Fruit fly (Drosophila melanogaster) whole organism, pupa: ENCODE data around the gene Ilp8.

Experiments used
- CG10348 ChIP-seq: fragments of 200-800 bp; sonication (Bioruptor generic); IDR thresholded peaks from 2 replicates; pipeline ENCODE4 v1.3.6; 2022; ENCODE audit warnings: missing biosample characterization, missing genetic modification characterization
- CG12605 ChIP-seq: fragments of 200-800 bp; sonication (Bioruptor generic); IDR thresholded peaks from 2 replicates; pipeline ENCODE4 v1.3.6; 2022; ENCODE audit warnings: missing biosample characterization, missing genetic modification characterization
- CG13204 ChIP-seq: fragments of 200-800 bp; sonication (Bioruptor generic); optimal IDR thresholded peaks from 2 replicates; lab custom pipeline; 2018; ENCODE audit warnings: missing biosample characterization, mild to moderate bottlenecking, missing genetic modification characterization, moderate library complexity
- CG14655 ChIP-seq: fragments of 200-800 bp; sonication (Bioruptor generic); optimal IDR thresholded peaks from 3 replicates; lab custom pipeline; 2017; ENCODE audit warnings: mild to moderate bottlenecking, missing biosample characterization, missing genetic modification reagents, missing genetic modification characterization
- CG15710 ChIP-seq: fragments of 200-800 bp; sonication (Bioruptor generic); optimal IDR thresholded peaks from 2 replicates; lab custom pipeline; 2018; ENCODE audit warnings: missing biosample characterization, mild to moderate bottlenecking, missing genetic modification characterization, moderate library complexity
- CG17806 ChIP-seq: fragments of 200-800 bp; sonication (Bioruptor generic); optimal IDR thresholded peaks from 2 replicates; lab custom pipeline; 2018; ENCODE audit warnings: missing biosample characterization, mild to moderate bottlenecking, missing genetic modification characterization, moderate library complexity
- CG32121 ChIP-seq: fragments of 200-800 bp; sonication (Bioruptor generic); IDR thresholded peaks from 2 replicates; pipeline ENCODE4 v1.3.6; 2022; ENCODE audit warnings: missing biosample characterization, missing genetic modification characterization
- CG34367 ChIP-seq: fragments of 200-800 bp; sonication (Bioruptor generic); optimal IDR thresholded peaks from 2 replicates; lab custom pipeline; 2018; ENCODE audit warnings: missing biosample characterization, mild to moderate bottlenecking, missing genetic modification characterization
- CG4496 ChIP-seq: fragments of 200-800 bp; sonication (Bioruptor generic); IDR thresholded peaks from 3 replicates; pipeline ENCODE4 v1.3.6; 2022; ENCODE audit warnings: missing biosample characterization, missing genetic modification characterization
- CG8159 ChIP-seq: fragments of 200-800 bp; sonication (Bioruptor generic); optimal IDR thresholded peaks from 3 replicates; lab custom pipeline; 2018; ENCODE audit warnings: missing biosample characterization, mild to moderate bottlenecking, missing genetic modification characterization, moderate library complexity
- CG8301 ChIP-seq: fragments of 200-800 bp; sonication (Bioruptor generic); optimal IDR thresholded peaks from 2 replicates; lab custom pipeline; 2018; ENCODE audit warnings: missing biosample characterization, mild to moderate bottlenecking, missing genetic modification characterization
- CG9948 ChIP-seq: fragments of 200-800 bp; sonication (Bioruptor generic); optimal IDR thresholded peaks from 2 replicates; lab custom pipeline; 2018; ENCODE audit warnings: missing biosample characterization, mild to moderate bottlenecking, missing genetic modification characterization, moderate library complexity
- D1 ChIP-seq: fragments of 200-800 bp; sonication (Bioruptor generic); optimal IDR thresholded peaks from 2 replicates; lab custom pipeline; 2018; ENCODE audit warnings: missing biosample characterization, mild to moderate bottlenecking, missing genetic modification characterization, moderate library complexity
- EcR ChIP-seq: fragments of 200-800 bp; sonication (Bioruptor generic); optimal IDR thresholded peaks from 3 replicates; lab custom pipeline; 2019; ENCODE audit warnings: missing biosample characterization, missing genetic modification characterization, mild to moderate bottlenecking, moderate library complexity, missing genetic modification reagents
- Ets98B ChIP-seq: fragments of 200-800 bp; sonication (Bioruptor generic); IDR thresholded peaks from 2 replicates; pipeline ENCODE4 v1.3.6; 2022; ENCODE audit warnings: missing biosample characterization, missing genetic modification characterization
- Pif1A ChIP-seq: fragments of 200-800 bp; sonication (Bioruptor generic); optimal IDR thresholded peaks from 3 replicates; lab custom pipeline; 2016; ENCODE audit warnings: missing biosample characterization, missing genetic modification characterization
- Pif1B ChIP-seq: fragments of 200-800 bp; sonication (Bioruptor generic); optimal IDR thresholded peaks from 3 replicates; lab custom pipeline; 2016; ENCODE audit warnings: missing biosample characterization, missing genetic modification characterization
- Snoo ChIP-seq: fragments of 200-800 bp; sonication (Bioruptor generic); optimal IDR thresholded peaks from 3 replicates; lab custom pipeline; 2017; ENCODE audit warnings: missing biosample characterization, mild to moderate bottlenecking, missing genetic modification characterization, inconsistent platforms
- fd96Ca ChIP-seq: fragments of 200-800 bp; sonication (Bioruptor generic); IDR thresholded peaks from 3 replicates; pipeline ENCODE4 v1.3.6; 2022; ENCODE audit warnings: missing biosample characterization, missing genetic modification characterization
- gl ChIP-seq: fragments of 200-800 bp; sonication (Bioruptor generic); optimal IDR thresholded peaks from 2 replicates; lab custom pipeline; 2018; ENCODE audit warnings: missing biosample characterization, mild to moderate bottlenecking, missing genetic modification characterization
- rn ChIP-seq: fragments of 200-800 bp; sonication (Bioruptor generic); IDR thresholded peaks from 2 replicates; pipeline ENCODE4 v1.3.6; 2022; ENCODE audit warnings: missing biosample characterization, missing genetic modification characterization

Ilp8 gene

dm6 chr3L:17010492-17011303 is 21.2 kb downstream of the Ilp8 start:
- peak; percentile 38 for TF ChIP-seq CG13204
- peak; percentile 56 for TF ChIP-seq CG32121 (GFP tag; lab: Robert Waterston, UW)
- peak; percentile 35 for TF ChIP-seq CG14655
- TF ChIP-seq EcR (GFP tag; lab: Kevin White, UChicago), result peak; percentile 57
- no peak for TF ChIP-seq CG10348 (GFP tag; lab: Robert Waterston, UW)
- TF ChIP-seq fd96Ca (GFP tag; lab: Robert Waterston, UW), result peak; percentile 57; the same call in 2 of the 3 replicates
- TF ChIP-seq CG15710 (tag; lab: Kevin White, UChicago), result peak; percentile 24
- TF ChIP-seq CG12605 (GFP tag; lab: Robert Waterston, UW), result no peak
- peak; percentile 23 for TF ChIP-seq CG9948 (tag; lab: Kevin White, UChicago)
- no peak for TF ChIP-seq Pif1A (GFP tag; lab: Kevin White, UChicago)
- peak; percentile 49 for TF ChIP-seq CG8159 (tag; lab: Kevin White, UChicago)
- no peak for TF ChIP-seq rn
- no peak for TF ChIP-seq CG8301 (tag; lab: Kevin White, UChicago)
- TF ChIP-seq Snoo (tag; lab: Kevin White, UChicago), result peak; percentile 50
- TF ChIP-seq, all 21 proteins: peak for 9

- TF ChIP-seq Pif1B (GFP tag; lab: Kevin White, UChicago) (peak; percentile 23), CG15710 (tag; lab: Kevin White, UChicago) (no peak), D1 (tag; lab: Kevin White, UChicago) (no peak), CG12605 (GFP tag; lab: Robert Waterston, UW) (no peak), CG14655 (peak; percentile 27), CG13204 (peak; percentile 98), EcR (GFP tag; lab: Kevin White, UChicago) (peak; percentile 96), CG4496 (GFP tag; lab: Robert Waterston, UW) (peak; percentile 45; the same call in 1 of the 3 replicates), Snoo (tag; lab: Kevin White, UChicago) (no peak), CG34367 (tag; lab: Kevin White, UChicago) (no peak), gl (tag; lab: Kevin White, UChicago) (peak; percentile 44), CG8301 (tag; lab: Kevin White, UChicago) (no peak), CG10348 (GFP tag; lab: Robert Waterston, UW) (no peak), CG8159 (tag; lab: Kevin White, UChicago) (peak; percentile 12), CG9948 (tag; lab: Kevin White, UChicago) (no peak), rn (no peak), CG32121 (GFP tag; lab: Robert Waterston, UW) (peak; percentile 79), CG17806 (tag; lab: Kevin White, UChicago) (no peak), Ets98B (peak; percentile 67), Pif1A (GFP tag; lab: Kevin White, UChicago) (peak; percentile 21), fd96Ca (GFP tag; lab: Robert Waterston, UW) (peak; percentile 72; the same call in 2 of the 3 replicates)
Measured at dm6 chr3L:17009715-17010491, 22.0 kb downstream of the Ilp8 start.

DNA sequence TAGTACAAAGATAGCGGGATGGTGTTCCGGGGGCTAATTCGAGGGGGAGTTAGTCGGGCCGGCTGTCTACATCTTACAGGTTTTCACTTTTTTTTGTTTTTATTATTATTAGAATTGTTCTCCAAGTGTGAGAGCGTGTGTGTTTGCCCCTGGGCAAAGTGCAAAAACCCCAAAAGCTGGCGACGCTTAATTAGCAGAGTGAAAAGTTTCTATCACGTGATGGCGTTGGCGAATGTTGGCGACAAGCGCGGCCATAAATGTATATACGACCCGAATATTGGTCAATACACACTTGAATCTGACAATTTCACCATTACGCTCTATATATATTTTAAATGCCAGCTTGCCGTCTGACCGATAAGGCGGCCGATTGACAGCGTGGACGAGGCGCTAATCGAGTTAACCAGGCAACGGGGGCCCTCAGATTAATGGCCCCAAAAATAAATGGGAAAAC is 22.9 kb downstream of the Ilp8 start:
- no peak for TF ChIP-seq EcR (GFP tag; lab: Kevin White, UChicago)
- no peak for TF ChIP-seq Snoo (tag; lab: Kevin White, UChicago)
- no peak for TF ChIP-seq CG4496 (GFP tag; lab: Robert Waterston, UW)

DNA sequence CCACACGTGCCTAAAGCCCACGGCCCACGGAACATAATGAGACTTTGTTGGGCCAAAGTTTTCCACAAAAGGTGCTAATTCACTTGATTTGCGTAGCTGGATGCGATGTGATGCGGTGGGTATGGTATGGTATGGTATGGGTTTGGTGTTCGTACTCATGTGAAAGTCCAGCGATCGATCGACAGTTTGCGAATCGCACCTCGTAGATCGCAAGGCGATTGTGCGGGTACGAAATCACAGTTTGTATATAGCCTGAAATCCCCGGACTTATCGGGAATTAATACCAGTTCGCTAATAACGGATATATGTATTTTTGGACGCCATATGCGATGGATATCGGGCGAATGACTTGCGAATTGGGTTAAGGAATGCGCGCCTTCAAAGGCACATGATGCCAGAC is 23.9 kb downstream of the Ilp8 start:
- no peak for TF ChIP-seq CG10348 (GFP tag; lab: Robert Waterston, UW)
- TF ChIP-seq CG12605 (GFP tag; lab: Robert Waterston, UW), result no peak
- no peak for TF ChIP-seq D1 (tag; lab: Kevin White, UChicago)
- TF ChIP-seq Snoo (tag; lab: Kevin White, UChicago), result no peak
- no peak for TF ChIP-seq CG13204
- TF ChIP-seq CG9948 (tag; lab: Kevin White, UChicago), result no peak
- no peak for TF ChIP-seq CG32121 (GFP tag; lab: Robert Waterston, UW)
- TF ChIP-seq gl (tag; lab: Kevin White, UChicago), result no peak
- TF ChIP-seq CG8159 (tag; lab: Kevin White, UChicago), result no peak
- TF ChIP-seq CG34367 (tag; lab: Kevin White, UChicago), result no peak
- no peak for TF ChIP-seq CG14655
- no peak for TF ChIP-seq CG15710 (tag; lab: Kevin White, UChicago)
- no peak for TF ChIP-seq fd96Ca (GFP tag; lab: Robert Waterston, UW)
- no peak for TF ChIP-seq CG17806 (tag; lab: Kevin White, UChicago)
- no peak for TF ChIP-seq Pif1B (GFP tag; lab: Kevin White, UChicago)
- no peak for TF ChIP-seq CG4496 (GFP tag; lab: Robert Waterston, UW)
- TF ChIP-seq, all 21 proteins: peak for 0

DNA sequence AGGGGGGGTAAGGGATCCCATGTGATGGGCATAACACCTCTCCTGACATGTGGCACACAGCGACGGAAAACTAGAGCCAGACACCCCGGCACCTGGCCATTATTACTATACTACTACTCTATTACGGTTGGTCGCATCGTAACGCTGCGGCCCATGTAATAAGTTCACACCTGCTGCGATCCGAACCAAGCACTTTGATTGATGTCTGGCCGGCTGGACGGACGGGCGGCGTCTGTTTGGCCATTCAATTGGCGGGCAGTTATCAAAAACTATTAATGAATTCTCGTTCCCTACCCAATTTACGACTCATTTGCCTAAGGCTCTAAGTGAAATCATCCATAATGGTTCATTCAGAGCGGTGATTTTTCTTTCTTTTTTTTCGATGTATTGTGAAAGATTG is 24.4 kb downstream of the Ilp8 start:
- TF ChIP-seq CG12605 (GFP tag; lab: Robert Waterston, UW) (no peak), CG34367 (tag; lab: Kevin White, UChicago) (no peak), Pif1B (GFP tag; lab: Kevin White, UChicago) (no peak), CG8159 (tag; lab: Kevin White, UChicago) (no peak), Ets98B (no peak), CG4496 (GFP tag; lab: Robert Waterston, UW) (no peak), CG10348 (GFP tag; lab: Robert Waterston, UW) (no peak), CG15710 (tag; lab: Kevin White, UChicago) (no peak), CG14655 (no peak), CG8301 (tag; lab: Kevin White, UChicago) (no peak), Snoo (tag; lab: Kevin White, UChicago) (no peak), CG17806 (tag; lab: Kevin White, UChicago) (no peak)
- TF ChIP-seq, all 21 proteins: peak for 0
